Worm (Caenorhabditis elegans) whole organism, L1 larva: ENCODE results near the gene gba-4.

Source experiments
- dpl-1 ChIP-seq, 3 experiments: fragments of 150-350 bp in 2 of 3; sonication (generic microtip) in 1 of 3; optimal IDR thresholded peaks; 2 replicates each; lab custom pipeline; 2014 to 2017; ENCODE audit warnings: missing biosample characterization in 3 of 3, missing genetic modification characterization in 3 of 3, missing genetic modification reagents in 3 of 3
- dsc-1 ChIP-seq: sonication (generic microtip); optimal IDR thresholded peaks from 2 replicates; lab custom pipeline; 2016; ENCODE audit warnings: mild to moderate bottlenecking, missing genetic modification characterization, missing compliant biosample characterization
- lin-13 ChIP-seq: fragments of 150-350 bp; optimal IDR thresholded peaks from 2 replicates; lab custom pipeline; 2014; ENCODE audit warnings: missing biosample characterization, missing genetic modification reagents, missing genetic modification characterization
- mep-1 ChIP-seq: fragments of 150-350 bp; optimal IDR thresholded peaks from 2 replicates; lab custom pipeline; 2014; ENCODE audit warnings: missing biosample characterization, missing genetic modification characterization
- unc-62 ChIP-seq: fragments of 150-350 bp; optimal IDR thresholded peaks from 2 replicates; lab custom pipeline; 2014; ENCODE audit warnings: missing biosample characterization, missing genetic modification reagents, missing genetic modification characterization
- zag-1 ChIP-seq: fragments of 150-350 bp; optimal IDR thresholded peaks from 2 replicates; lab custom pipeline; 2014; ENCODE audit warnings: missing biosample characterization, missing genetic modification characterization

ce11 chrIV:5326144-5326543, 24.6 kb downstream of the gba-4 start, which contains the start of gene Y4C6B.4:
- TF ChIP-seq zag-1 (tag; lab: Kevin White, UChicago): no peak
- no peak for TF ChIP-seq unc-62
- TF ChIP-seq mep-1 (tag; lab: Kevin White, UChicago): no peak
- no peak for TF ChIP-seq dsc-1 (tag; lab: Kevin White, UChicago)
- no peak for TF ChIP-seq dpl-1 (GFP tag; optimal IDR thresholded peaks at IDR 0.05; lab: Kevin White, UChicago)
- TF ChIP-seq lin-13 (GFP tag; lab: Kevin White, UChicago): no peak
